Fruit fly (Drosophila melanogaster) whole organism, larva: ENCODE data around the gene CG2656.

Experiments used
- noc ChIP-seq: fragments of 200-800 bp; sonication (Bioruptor generic); optimal IDR thresholded peaks from 3 replicates; lab custom pipeline; 2019; ENCODE audit warnings: missing biosample characterization, mild to moderate bottlenecking, missing genetic modification characterization, moderate library complexity

Gene CG2656

dm6 chr3R:7144245-7144904 lies at the start of gene CG2656, which contains the start of gene CG14610:
Gene CG2656, plus strand, starts transcription at chr3R:7144724.
Gene CG14610, minus strand, starts transcription at chr3R:7144295.
- no peak for TF ChIP-seq noc (tag; lab: Kevin White, UChicago)

dm6 chr3R:7102853-7103833 lies 41.4 kb upstream of the CG2656 start:
- TF ChIP-seq noc (tag; lab: Kevin White, UChicago), result no peak

DNA sequence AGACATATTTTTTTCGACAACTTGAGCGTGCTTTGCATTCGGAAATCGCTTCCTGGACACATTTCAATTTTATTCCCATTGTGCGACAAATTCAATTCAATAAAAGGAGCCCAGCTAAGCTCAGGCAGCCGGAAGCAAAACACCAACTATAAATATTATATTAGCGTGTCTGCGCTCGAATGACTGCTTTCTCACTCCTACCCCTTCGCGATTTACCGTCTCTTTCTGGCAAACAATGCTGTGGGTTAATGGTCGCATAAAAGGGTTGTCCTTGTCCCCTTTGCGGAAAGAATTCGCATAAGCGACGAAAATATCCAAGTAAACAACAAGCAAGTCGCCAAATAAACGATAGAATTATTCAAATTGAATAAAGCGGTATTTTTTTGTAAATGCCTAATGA lies 40.2 kb upstream of the CG2656 start:
- no peak for TF ChIP-seq noc (tag; lab: Kevin White, UChicago)

DNA sequence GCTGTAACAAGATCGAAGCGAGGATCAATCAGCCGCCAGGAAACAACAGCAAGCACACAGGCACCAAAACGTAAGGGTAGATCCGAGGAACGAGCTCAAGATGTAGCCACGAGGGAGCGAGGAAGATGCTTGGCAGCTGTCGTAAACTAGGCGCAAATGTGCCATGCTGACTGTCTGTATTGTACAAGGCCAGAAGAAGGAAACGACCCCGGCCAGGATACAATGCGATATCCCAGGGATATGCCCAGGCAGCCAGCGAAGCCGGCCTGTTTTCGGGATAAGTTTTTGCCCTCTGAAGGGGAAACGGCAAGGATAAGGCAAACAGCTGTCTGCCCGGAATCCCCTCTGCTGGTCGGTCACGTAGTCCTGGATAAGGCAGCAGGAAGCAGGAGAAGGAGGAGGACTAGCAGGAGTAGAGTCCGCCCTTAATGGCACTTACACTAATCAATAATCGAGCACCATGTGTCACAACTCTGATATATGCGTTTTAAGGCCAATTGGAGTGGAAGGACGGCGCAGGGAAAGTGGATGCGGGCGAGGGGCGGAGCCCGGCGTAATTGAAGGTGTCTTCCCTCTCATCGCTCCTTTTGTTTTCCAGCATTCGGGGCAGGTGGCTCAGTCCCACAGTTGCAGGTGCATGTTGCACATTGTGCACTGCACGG lies 38.9 kb upstream of the CG2656 start:
- TF ChIP-seq noc (tag; lab: Kevin White, UChicago), result no peak

DNA sequence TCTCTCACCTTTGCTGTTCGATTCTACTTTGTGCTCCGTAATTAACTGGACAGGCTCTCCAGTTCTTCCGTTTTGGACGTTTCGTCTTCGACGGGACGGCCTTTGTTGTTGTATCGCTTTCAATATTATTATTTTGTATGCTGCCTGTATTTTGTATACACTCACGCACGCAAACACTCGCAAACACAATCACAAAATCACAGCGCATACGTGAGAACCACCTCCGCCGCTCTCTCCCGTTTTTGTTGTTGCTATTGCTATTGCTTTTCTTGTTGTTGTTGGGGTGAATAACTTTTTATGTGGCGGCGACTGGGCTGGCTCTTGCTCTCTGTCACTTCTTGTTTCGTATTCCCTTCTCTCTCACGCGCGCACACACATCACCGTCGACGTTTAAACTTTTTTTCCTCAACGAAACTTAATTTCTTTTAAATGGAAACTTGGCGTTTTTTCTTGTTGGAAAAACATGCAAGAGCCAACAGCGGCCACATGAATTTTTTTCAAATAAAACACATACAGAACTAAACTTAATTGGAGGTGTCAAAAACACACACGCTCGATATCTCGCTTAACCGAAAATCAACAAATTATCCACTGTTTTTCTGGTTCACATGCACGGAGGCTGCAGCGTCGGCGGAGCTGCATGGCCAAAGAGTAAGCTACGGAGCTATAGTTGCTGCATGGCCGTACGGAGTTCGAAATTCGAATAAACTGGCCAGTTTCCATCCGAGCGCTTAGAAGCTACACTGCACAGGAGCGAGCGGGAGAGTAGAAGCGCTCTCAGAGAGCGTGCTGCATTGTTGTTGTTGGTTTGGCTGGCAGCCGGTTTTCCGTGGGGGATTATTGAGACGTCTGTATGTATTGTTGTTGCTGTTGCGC lies 36.6 kb upstream of the CG2656 start:
- TF ChIP-seq noc (tag; lab: Kevin White, UChicago), result peak; percentile 58

DNA sequence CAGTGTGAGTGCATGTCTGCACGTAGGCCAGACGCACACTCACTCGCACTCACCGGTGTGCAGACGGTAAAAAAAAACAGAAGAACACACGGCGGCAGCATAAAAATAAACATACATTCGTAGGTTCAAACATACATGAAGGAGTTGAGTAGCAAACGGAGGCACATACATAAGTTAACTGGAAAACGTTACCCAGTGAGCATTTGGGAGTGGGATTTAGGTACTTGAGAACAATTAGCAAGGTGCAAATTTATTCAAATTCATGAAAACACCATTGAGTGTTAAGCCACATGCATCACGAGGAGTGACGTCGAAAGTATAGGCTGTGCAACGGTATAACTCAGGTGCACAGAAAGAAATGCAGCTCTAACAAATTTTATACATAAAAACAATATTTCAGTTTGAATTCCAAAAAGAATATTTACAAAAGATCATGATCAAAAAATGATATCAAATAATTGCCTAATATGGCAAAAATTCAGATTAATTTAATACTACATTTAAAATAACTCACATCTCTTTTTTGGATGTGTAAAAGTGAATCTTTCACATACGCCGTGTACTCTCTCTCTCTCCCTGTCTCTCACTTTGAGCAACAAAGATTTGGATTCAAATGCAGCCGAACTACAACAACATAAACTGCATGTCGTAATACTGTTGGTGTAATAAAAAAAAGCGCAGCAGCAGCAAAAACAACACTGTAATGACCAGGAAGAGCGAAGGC lies 35.8 kb upstream of the CG2656 start:
- TF ChIP-seq noc (tag; lab: Kevin White, UChicago), result peak; percentile 5

DNA sequence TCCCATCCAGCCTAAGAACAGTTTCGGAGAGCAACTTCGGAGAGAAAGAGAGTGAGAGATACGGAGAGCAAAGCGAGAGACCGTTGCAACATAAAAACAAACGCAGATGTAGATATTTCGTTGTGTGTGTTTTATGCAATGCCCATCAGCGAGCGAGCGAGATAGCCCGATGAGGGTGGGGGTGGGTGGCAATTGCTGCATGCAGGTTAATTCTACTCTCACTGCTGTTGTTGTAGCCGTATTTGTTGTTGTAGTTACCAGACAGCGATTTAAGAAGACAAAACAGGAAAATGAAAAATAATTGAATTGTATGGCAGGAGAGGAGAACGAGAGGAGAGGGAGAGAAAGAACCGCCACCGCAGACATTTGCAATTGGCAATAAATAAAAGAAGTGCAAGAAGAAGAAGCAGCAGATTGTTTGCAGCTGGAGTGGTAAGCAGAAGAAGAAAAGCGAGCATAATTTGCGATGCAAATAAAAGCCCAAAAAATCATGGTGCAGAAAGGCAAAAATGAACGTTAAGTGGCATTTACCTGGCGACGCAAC lies 34.7 kb upstream of the CG2656 start:
- TF ChIP-seq noc (tag; lab: Kevin White, UChicago), result no peak

- no peak for TF ChIP-seq noc (tag; lab: Kevin White, UChicago)
Observed at dm6 chr3R:7111206-7111858, 33.2 kb upstream of the CG2656 start.

DNA sequence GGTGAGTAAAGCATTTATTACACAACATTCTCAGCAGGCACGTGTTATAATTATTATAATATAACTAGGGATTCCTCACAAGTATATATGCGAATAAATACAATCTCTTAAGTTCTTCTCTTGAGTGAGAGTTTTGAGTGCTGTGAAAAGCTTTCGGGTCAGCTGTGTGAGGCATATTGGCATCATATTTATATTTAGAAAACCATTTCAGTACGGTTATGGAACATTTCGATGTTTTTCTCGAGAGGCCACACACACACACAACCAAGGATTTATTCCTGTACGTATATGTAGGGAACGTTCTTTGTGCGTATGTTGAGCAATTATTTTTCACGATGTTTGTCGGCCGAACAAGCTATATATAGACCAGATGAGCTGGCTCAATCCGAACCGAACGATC lies 31.5 kb upstream of the CG2656 start:
- TF ChIP-seq noc (tag; lab: Kevin White, UChicago), result no peak

DNA sequence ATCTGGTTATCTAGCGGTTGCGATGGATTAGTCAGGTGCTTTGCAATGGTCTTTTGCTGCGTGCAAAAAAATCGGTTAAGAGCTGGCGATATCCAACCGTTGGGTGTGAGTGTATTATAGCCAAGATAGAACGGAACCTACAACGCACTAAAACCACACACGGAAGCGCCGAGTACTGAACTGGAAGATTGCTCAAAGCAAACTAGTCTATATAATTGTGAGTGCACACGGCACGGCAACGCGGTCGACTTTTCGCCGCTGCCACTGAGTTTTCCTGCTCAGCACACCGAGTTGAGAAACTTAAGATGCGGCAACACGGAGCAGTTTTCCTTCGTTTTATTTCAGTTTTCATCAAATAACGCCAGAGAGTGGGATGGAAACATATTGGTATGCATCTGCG lies 28.0 kb upstream of the CG2656 start:
- TF ChIP-seq noc (tag; lab: Kevin White, UChicago), result no peak

dm6 chr3R:7117590-7117989 lies 26.9 kb upstream of the CG2656 start, which contains the start of gene Mlp84B:
Gene Mlp84B, minus strand, starts transcription at chr3R:7117732.
- no peak for TF ChIP-seq noc (tag; lab: Kevin White, UChicago)

DNA sequence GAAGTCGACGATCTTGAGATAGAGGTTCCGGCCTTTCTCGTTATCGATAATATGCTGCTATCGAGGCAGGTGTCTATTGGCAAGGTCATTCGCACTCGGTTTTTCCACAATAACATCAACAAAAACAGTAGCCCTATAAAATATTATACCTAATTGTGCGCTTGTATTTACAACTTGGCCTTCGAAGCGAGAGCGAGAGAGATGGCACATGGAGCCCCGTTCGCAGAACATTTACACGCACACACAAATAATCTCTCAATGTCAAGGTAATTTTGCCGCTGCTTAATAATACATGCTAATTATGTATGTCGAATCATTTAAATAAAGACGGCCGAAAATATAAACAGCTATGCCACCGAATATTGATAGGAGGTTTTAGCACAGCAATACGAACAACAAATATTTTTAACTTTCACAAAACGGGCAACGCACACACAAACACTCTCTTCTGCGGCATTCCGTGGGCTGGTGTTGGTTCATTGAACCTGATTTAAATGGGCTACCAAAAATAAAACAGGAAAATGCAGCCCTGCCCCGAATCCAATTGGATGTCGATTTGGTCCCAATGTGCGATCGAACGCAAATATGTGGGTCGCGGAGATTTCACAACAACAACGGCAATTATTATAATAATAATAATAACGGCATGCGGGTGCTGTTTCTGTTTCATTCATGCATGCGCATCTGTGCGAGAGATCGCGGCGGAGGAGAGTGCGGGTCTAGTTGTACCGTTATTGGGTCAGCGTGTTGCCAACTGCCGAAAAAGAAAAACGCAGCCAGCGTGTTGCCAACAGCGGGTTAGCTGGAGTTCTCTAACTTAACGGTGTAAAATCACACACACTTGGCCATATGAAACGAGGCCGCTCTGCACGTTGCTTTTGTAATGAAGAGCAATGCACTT lies 22.1 kb upstream of the CG2656 start:
- no peak for TF ChIP-seq noc (tag; lab: Kevin White, UChicago)
